Worm (Caenorhabditis elegans) whole organism, L4 larva: ENCODE measurements around the gene clec-52.

Source experiments
- F37D6.2 ChIP-seq: sonication (generic microtip); optimal IDR thresholded peaks from 2 replicates; lab custom pipeline; 2016; ENCODE audit warnings: mild to moderate bottlenecking, missing genetic modification characterization, missing compliant biosample characterization
- F44E2.7 ChIP-seq: fragments of 200-800 bp; sonication (Bioruptor generic); IDR thresholded peaks from 2 replicates; pipeline ENCODE4 v2.1.2; 2022; ENCODE audit warnings: missing genetic modification characterization, missing compliant biosample characterization
- R02D3.7 ChIP-seq: fragments of 150-350 bp; sonication (generic microtip); optimal IDR thresholded peaks from 3 replicates; lab custom pipeline; 2014; ENCODE audit warnings: missing biosample characterization, missing genetic modification characterization
- ZK337.2 ChIP-seq: fragments of 200-800 bp; sonication (Bioruptor generic); IDR thresholded peaks from 2 replicates; pipeline ENCODE4 v1.3.6; 2022; ENCODE audit warnings: missing genetic modification reagents, missing genetic modification characterization, missing compliant biosample characterization
- aha-1 ChIP-seq: fragments of 150-350 bp; peaks from one replicate; lab custom pipeline; 2014; ENCODE audit warnings: missing biosample characterization, missing genetic modification characterization
- ama-1 ChIP-seq: fragments of 150-350 bp; optimal IDR thresholded peaks from 2 replicates; lab custom pipeline; 2014; ENCODE audit warnings: inconsistent platforms, mixed read lengths
- ceh-20 ChIP-seq: fragments of 200-800 bp; sonication (Bioruptor generic); IDR thresholded peaks from 2 replicates; pipeline ENCODE4 v1.3.6; 2022; ENCODE audit warnings: missing genetic modification reagents, missing genetic modification characterization, missing compliant biosample characterization
- ceh-32 ChIP-seq: sonication (generic microtip); optimal IDR thresholded peaks from 2 replicates; lab custom pipeline; 2016; ENCODE audit warnings: mild to moderate bottlenecking, missing genetic modification characterization, missing compliant biosample characterization; ENCODE audit not compliant: poor library complexity
- cey-2 ChIP-seq: sonication (generic microtip); optimal IDR thresholded peaks from 3 replicates; lab custom pipeline; 2017; ENCODE audit warnings: missing genetic modification characterization, mild to moderate bottlenecking, missing compliant biosample characterization, antibody characterized with exemption, borderline replicate concordance; ENCODE audit not compliant: insufficient read depth
- ctbp-1 ChIP-seq: fragments of 200-800 bp; sonication (Bioruptor generic); IDR thresholded peaks from 2 replicates; pipeline ENCODE4 v1.3.6; 2022; ENCODE audit warnings: missing genetic modification reagents, missing genetic modification characterization, missing compliant biosample characterization
- daf-16 ChIP-seq, 3 experiments: sonication (generic microtip); optimal IDR thresholded peaks; 2 replicates each; lab custom pipeline; 2016 to 2017; ENCODE audit warnings: missing genetic modification characterization in 3 of 3, missing genetic modification reagents in 3 of 3, mild to moderate bottlenecking in 2 of 3, missing compliant biosample characterization in 2 of 3, missing biosample characterization in 1 of 3, moderate library complexity in 1 of 3
- dmd-9 ChIP-seq: fragments of 200-800 bp; sonication (Bioruptor generic); IDR thresholded peaks from 2 replicates; pipeline ENCODE4 v1.3.6; 2022; ENCODE audit warnings: missing genetic modification reagents, missing genetic modification characterization, missing compliant biosample characterization
- dpl-1 ChIP-seq: fragments of 150-350 bp; optimal IDR thresholded peaks from 2 replicates; lab custom pipeline; 2014; ENCODE audit warnings: missing biosample characterization, missing genetic modification reagents, missing genetic modification characterization
- dve-1 ChIP-seq: sonication (generic microtip); optimal IDR thresholded peaks from 2 replicates; lab custom pipeline; 2017; ENCODE audit warnings: antibody characterized with exemption, mild to moderate bottlenecking, missing genetic modification characterization, missing compliant biosample characterization; ENCODE audit not compliant: insufficient read depth
- fkh-10 ChIP-seq: fragments of 150-350 bp; optimal IDR thresholded peaks from 2 replicates; lab custom pipeline; 2014; ENCODE audit warnings: missing biosample characterization, missing genetic modification reagents, missing genetic modification characterization
- hif-1 ChIP-seq, 2 experiments: sonication (generic microtip); optimal IDR thresholded peaks; 2 replicates each; lab custom pipeline; 2016 to 2017; ENCODE audit warnings: missing compliant biosample characterization in 2 of 2, missing genetic modification characterization in 2 of 2, missing genetic modification reagents in 2 of 2, missing genotype in 2 of 2, mild to moderate bottlenecking in 1 of 2
- hlh-11 ChIP-seq: fragments of 200-800 bp; sonication (Bioruptor generic); optimal IDR thresholded peaks from 2 replicates; lab custom pipeline; 2018; ENCODE audit warnings: mild to moderate bottlenecking, missing genetic modification characterization, missing compliant biosample characterization
- lin-1 ChIP-seq: fragments of 200-800 bp; sonication (Bioruptor generic); IDR thresholded peaks from 2 replicates; pipeline ENCODE4 v1.3.6; 2022; ENCODE audit warnings: missing genetic modification reagents, missing genetic modification characterization, missing compliant biosample characterization
- lsy-2 ChIP-seq, 2 experiments: fragments of 150-350 bp in 1 of 2; sonication (generic microtip) in 1 of 2; optimal IDR thresholded peaks; 2 replicates each; lab custom pipeline; 2014 to 2017; ENCODE audit warnings: missing biosample characterization in 2 of 2, missing genetic modification characterization in 2 of 2
- mdl-1 ChIP-seq, 2 experiments: fragments of 150-350 bp in 1 of 2; sonication (generic microtip) in 1 of 2; optimal IDR thresholded peaks; 2 replicates each; lab custom pipeline; 2014 to 2017; ENCODE audit warnings: missing biosample characterization in 2 of 2, missing genetic modification characterization in 2 of 2
- mep-1 ChIP-seq: fragments of 150-350 bp; sonication (generic microtip); optimal IDR thresholded peaks from 3 replicates; lab custom pipeline; 2014; ENCODE audit warnings: missing biosample characterization, missing genetic modification characterization
- mes-2 ChIP-seq: sonication (generic microtip); optimal IDR thresholded peaks from 2 replicates; lab custom pipeline; 2016; ENCODE audit warnings: missing genotype, mild to moderate bottlenecking, missing genetic modification characterization, missing compliant biosample characterization; ENCODE audit not compliant: poor library complexity, severe bottlenecking
- nhr-102 ChIP-seq: sonication (generic microtip); optimal IDR thresholded peaks from 2 replicates; lab custom pipeline; 2016; ENCODE audit warnings: mild to moderate bottlenecking, missing genetic modification characterization, moderate library complexity, missing compliant biosample characterization
- nhr-28 ChIP-seq: fragments of 150-350 bp; optimal IDR thresholded peaks from 2 replicates; lab custom pipeline; 2014; ENCODE audit warnings: missing biosample characterization, missing genetic modification characterization
- nhr-76 ChIP-seq: fragments of 150-350 bp; optimal IDR thresholded peaks from 2 replicates; lab custom pipeline; 2014; ENCODE audit warnings: missing biosample characterization, missing genetic modification characterization
- pqm-1 ChIP-seq: sonication (generic microtip); optimal IDR thresholded peaks from 2 replicates; lab custom pipeline; 2017; ENCODE audit warnings: missing biosample characterization, missing genetic modification characterization
- rbr-2 ChIP-seq: sonication (generic microtip); optimal IDR thresholded peaks from 2 replicates; lab custom pipeline; 2016; ENCODE audit warnings: missing genotype, missing genetic modification characterization, missing compliant biosample characterization
- saeg-2 ChIP-seq: fragments of 200-800 bp; sonication (Bioruptor generic); IDR thresholded peaks from 2 replicates; pipeline ENCODE4 v1.3.6; 2022; ENCODE audit warnings: missing genetic modification reagents, missing genetic modification characterization, missing compliant biosample characterization
- sdz-12 ChIP-seq: fragments of 200-800 bp; sonication (Bioruptor generic); optimal IDR thresholded peaks from 2 replicates; lab custom pipeline; 2018; ENCODE audit warnings: mild to moderate bottlenecking, missing genetic modification characterization, missing compliant biosample characterization
- set-16 ChIP-seq: fragments of 200-800 bp; sonication (Bioruptor generic); IDR thresholded peaks from 2 replicates; pipeline ENCODE4 v1.3.6; 2022; ENCODE audit warnings: missing genetic modification reagents, missing genetic modification characterization, missing compliant biosample characterization
- unc-62 ChIP-seq, 3 experiments: fragments of 150-350 bp in 1 of 3; sonication (generic microtip); optimal IDR thresholded peaks in 2 of 3; peaks in 1 of 3; 1 replicate in 1 of 3; 2 replicates in 2 of 3; lab custom pipeline; 2014 to 2017; ENCODE audit warnings: missing biosample characterization in 3 of 3, missing genetic modification characterization in 3 of 3, missing genetic modification reagents in 3 of 3, missing genotype in 1 of 3
- vab-7 ChIP-seq: fragments of 200-800 bp; sonication (Bioruptor generic); IDR thresholded peaks from 2 replicates; pipeline ENCODE4 v1.3.6; 2022; ENCODE audit warnings: missing genetic modification reagents, missing genetic modification characterization, missing compliant biosample characterization
- zag-1 ChIP-seq: fragments of 150-350 bp; optimal IDR thresholded peaks from 2 replicates; lab custom pipeline; 2014; ENCODE audit warnings: missing biosample characterization, missing genetic modification characterization
- zfp-2 ChIP-seq: sonication (generic microtip); optimal IDR thresholded peaks from 2 replicates; lab custom pipeline; 2016; ENCODE audit warnings: mild to moderate bottlenecking, missing genetic modification characterization, missing compliant biosample characterization
- zip-11 ChIP-seq: fragments of 200-800 bp; sonication (Bioruptor generic); IDR thresholded peaks from 2 replicates; pipeline ENCODE4 v1.3.6; 2022; ENCODE audit warnings: missing genetic modification characterization, missing compliant biosample characterization
- zip-2 ChIP-seq: fragments of 150-350 bp; optimal IDR thresholded peaks from 2 replicates; lab custom pipeline; 2014; ENCODE audit warnings: missing biosample characterization, missing genetic modification characterization
- ztf-7 ChIP-seq: fragments of 150-350 bp; optimal IDR thresholded peaks from 2 replicates; lab custom pipeline; 2014; ENCODE audit warnings: missing biosample characterization, missing genetic modification characterization

clec-52 gene

DNA sequence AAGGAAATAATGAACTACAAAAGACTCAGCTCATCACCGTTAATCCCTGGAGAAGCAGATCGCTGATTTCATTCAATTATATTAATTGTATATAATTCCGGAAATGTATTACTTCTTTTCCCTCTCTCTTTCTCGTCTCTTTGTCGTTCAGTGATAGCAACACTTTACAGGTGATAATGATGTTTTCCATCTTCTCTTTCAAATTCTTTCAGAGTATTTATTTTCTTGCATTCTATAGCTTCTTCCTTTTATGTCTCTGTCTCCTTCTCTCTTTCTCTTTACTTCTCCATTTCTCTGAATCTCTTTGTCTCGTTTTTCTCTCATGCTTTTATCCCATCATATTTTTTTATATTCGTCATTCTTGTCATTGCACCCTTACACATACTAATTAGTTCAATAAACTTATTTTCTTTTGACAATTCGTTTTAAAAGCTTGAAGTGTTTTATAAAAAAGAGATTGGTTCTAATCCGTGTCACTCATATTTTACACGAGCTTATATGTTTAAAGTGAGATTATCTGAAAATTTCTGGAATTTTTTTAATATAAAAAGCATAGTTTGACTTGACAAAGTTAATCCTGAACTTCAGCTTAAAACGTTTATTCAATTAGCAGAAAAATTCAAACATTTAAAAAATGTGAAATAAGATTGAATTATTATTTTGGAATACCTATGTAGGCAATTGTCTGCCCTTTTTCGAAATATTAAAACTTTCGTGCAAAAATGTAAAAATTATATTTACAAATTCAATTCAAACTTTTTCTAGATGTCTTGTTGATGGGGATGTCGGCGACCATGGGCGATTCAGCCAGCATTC lies 25.6 kb downstream of the clec-52 start, which contains the start of gene pmk-2 (continued):
- TF ChIP-seq ZK337.2 (GFP tag; lab: Robert Waterston, UW) (no peak), dmd-9 (no peak), unc-62 (GFP tag; optimal IDR thresholded peaks at IDR 0.05 in 1 of 2; lab: Kevin White, UChicago) (peak in 1 of 2 experiments; percentile 87), unc-62 (tag; optimal IDR thresholded peaks at IDR 0.05; lab: Kevin White, UChicago) (no peak), mdl-1 (tag; optimal IDR thresholded peaks at IDR 0.05; lab: Kevin White, UChicago) (peak in 1 of 2 experiments; percentile 18), ama-1 (lab: Kevin White, UChicago) (no peak), fkh-10 (no peak), hif-1 (tag; optimal IDR thresholded peaks at IDR 0.05; lab: Kevin White, UChicago) (no peak), vab-7 (GFP tag; lab: Robert Waterston, UW) (no peak), aha-1 (tag; lab: Kevin White, UChicago) (peak; percentile 79), zip-11 (GFP tag; lab: Robert Waterston, UW) (no peak), ctbp-1 (GFP tag; lab: Robert Waterston, UW) (no peak)

DNA sequence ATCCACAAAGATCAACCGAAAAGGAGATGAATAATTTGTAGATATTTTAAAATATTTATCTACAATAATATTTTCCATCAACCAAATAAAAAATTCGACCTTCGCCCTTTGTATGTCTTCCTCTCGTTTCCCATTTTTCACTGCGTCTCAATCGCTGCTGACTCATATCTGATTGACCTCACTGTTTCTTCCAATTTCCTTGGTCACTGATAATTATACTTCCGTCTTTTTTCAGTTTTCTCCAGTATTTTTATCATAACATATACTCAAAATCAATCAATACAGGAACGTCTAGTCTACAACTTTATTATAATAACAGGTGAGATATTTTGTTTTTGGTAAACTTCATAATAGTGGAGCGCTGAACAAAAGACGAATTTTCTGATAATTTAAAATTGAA lies 29.6 kb downstream of the clec-52 start, which contains the start of gene pmk-3:
pmk-3 (plus strand) TSS at position 236 of the 400 bp plus-strand sequence.
- no peak for TF ChIP-seq zip-2 (tag; lab: Kevin White, UChicago)
- peak; percentile 61 for TF ChIP-seq nhr-28 (tag; lab: Kevin White, UChicago)
- no peak for TF ChIP-seq ceh-32 (tag; lab: Kevin White, UChicago)
- TF ChIP-seq saeg-2 (GFP tag; lab: Robert Waterston, UW), result no peak
- TF ChIP-seq rbr-2 (tag; lab: Kevin White, UChicago), result no peak
- peak; percentile 19 for TF ChIP-seq mep-1 (tag; lab: Kevin White, UChicago)
- peak; percentile 15 for TF ChIP-seq mes-2 (tag; lab: Kevin White, UChicago)
- no peak for TF ChIP-seq nhr-76
- peak; percentile 55 for TF ChIP-seq dve-1 (tag; lab: Kevin White, UChicago)
- TF ChIP-seq zip-11 (GFP tag; lab: Robert Waterston, UW), result no peak
- no peak for TF ChIP-seq sdz-12 (GFP tag; lab: Kevin White, UChicago)
- TF ChIP-seq daf-16 (GFP tag; optimal IDR thresholded peaks at IDR 0.05; lab: Kevin White, UChicago), result peak in 1 of 2 experiments; percentile 17
- TF ChIP-seq daf-16 (tag; optimal IDR thresholded peaks at IDR 0.05; lab: Kevin White, UChicago), result peak; percentile 7
- peak; percentile 18 for TF ChIP-seq hlh-11 (tag; lab: Kevin White, UChicago)
- no peak for TF ChIP-seq R02D3.7
- peak; percentile 36 for TF ChIP-seq pqm-1 (tag; lab: Kevin White, UChicago)

DNA sequence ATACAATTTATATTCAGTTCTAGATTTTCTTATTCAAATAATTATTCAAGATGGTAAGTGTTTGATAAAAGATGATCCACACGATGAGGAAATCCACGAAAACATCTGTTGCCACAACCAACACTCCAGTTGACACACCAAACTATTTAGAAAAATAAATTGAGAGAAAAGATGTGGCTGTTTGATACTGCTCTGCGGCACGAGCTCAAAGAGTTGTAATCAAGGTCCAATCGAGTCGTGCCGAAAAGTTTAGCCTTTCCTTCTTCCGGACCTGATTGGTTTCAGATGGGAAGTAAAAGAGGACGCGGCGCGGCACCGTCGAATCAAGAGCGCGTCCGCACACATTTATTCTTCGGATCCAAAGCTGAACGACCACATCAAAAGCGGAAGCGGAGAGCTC lies 32.0 kb downstream of the clec-52 start:
- TF ChIP-seq dpl-1 (GFP tag; lab: Kevin White, UChicago) (no peak), zfp-2 (no peak), nhr-102 (tag; lab: Kevin White, UChicago) (no peak), ztf-7 (tag; lab: Kevin White, UChicago) (no peak), cey-2 (tag; lab: Kevin White, UChicago) (no peak), F37D6.2 (no peak), zag-1 (no peak), pqm-1 (tag; lab: Kevin White, UChicago) (no peak), lsy-2 (tag; optimal IDR thresholded peaks at IDR 0.05; lab: Kevin White, UChicago) (no peak), lin-1 (GFP tag; lab: Robert Waterston, UW) (no peak), ceh-32 (tag; lab: Kevin White, UChicago) (no peak), ceh-20 (GFP tag; lab: Robert Waterston, UW) (no peak), set-16 (GFP tag; lab: Robert Waterston, UW) (no peak), zip-11 (GFP tag; lab: Robert Waterston, UW) (no peak), mep-1 (tag; lab: Kevin White, UChicago) (no peak), dmd-9 (no peak), nhr-76 (no peak), dve-1 (tag; lab: Kevin White, UChicago) (no peak), ZK337.2 (GFP tag; lab: Robert Waterston, UW) (no peak), F44E2.7 (GFP tag; lab: Robert Waterston, UW) (no peak)
